Fruit fly (Drosophila melanogaster): ENCODE measurements around the gene MsrA.

DNA sequence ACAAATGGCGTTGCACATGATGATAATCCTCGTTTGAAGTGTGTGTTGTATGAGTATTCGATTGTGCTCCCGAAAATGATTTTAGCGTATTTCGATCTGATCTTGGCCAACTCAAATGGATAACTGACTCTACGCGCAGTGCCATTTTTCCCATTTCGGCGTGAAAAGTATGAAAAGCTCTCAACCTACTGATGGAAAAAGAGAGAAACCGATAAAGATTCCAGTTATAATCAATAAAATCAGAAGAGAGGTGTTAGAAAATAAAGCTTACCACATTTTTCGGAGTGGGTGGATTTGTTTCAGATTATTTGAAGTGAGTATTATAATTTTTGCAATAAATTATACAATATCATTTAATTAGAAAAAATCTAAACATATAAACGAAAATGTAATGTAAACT is 8.6 kb downstream of the MsrA start, which contains the start of gene mex1:
- TF ChIP-seq CG32264 (GFP tag; optimal IDR thresholded peaks at IDR 0.05): no peak
- no peak for TF ChIP-seq pan (optimal IDR thresholded peaks at IDR 0.05)
- no peak for TF ChIP-seq psq (GFP tag; optimal IDR thresholded peaks at IDR 0.05)
- no peak for TF ChIP-seq Dif (GFP tag; optimal IDR thresholded peaks at IDR 0.05; ENCODE audit: partially characterized antibody)
- no peak for TF ChIP-seq Dfd (GFP tag; optimal IDR thresholded peaks at IDR 0.05)

Measured in whole organism, wandering third instar larva.